Worm (Caenorhabditis elegans) whole organism, dauer: ENCODE measurements around the gene C16C8.25.
"Not testable (repeated sequence)": the region's sequence is repeated elsewhere in the genome, so short reads cannot be mapped to it uniquely, and the experiment has no call there.

Source experiments
- unc-62 ChIP-seq: sonication (generic microtip); optimal IDR thresholded peaks from 2 replicates; lab custom pipeline; 2017; ENCODE audit warnings: missing biosample characterization, missing genetic modification reagents, missing genetic modification characterization

C16C8.25 gene

DNA sequence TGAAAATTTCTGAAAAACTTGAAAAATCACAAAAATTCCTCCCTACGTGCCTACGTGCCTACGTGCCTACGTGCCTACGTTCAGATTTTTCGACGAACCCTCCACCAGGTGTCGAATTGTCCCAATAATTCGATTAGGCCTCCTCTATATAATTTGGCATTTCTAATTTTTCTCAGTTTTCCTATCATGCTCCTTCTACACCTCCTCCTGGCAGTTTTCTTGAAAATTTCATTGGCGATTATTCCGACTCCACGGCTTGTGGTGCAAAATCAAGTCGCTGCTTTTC is 8.4 kb upstream of the C16C8.25 start, which contains the start of gene C16C8.17:
Gene C16C8.17, plus strand, starts transcription at position 187 of the 286 bp plus-strand sequence.
- no peak for TF ChIP-seq unc-62 (GFP tag; lab: Kevin White, UChicago)

DNA sequence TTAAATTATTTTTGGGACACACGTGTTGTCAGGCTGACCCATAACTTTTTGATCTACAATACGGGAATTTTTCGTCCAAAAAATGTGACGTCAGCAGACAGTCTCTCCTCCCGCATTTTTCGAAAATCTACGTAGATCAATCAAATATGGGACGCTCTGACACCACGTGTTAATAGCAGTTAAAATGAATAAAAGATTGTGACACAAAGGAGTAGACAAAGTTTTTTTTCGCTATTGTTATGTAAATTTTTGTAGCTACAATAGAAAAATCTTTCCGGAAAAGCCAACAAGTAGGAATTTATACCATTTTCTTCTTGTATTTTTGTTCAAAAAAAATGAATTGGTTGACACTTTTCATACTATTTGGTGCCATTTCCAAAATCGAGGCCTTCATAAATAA is 7.7 kb upstream of the C16C8.25 start, which contains the start of gene C16C8.27:
Gene C16C8.27, plus strand, starts transcription at position 301 of the 400 bp plus-strand sequence.
- TF ChIP-seq unc-62 (GFP tag; lab: Kevin White, UChicago): no peak

DNA sequence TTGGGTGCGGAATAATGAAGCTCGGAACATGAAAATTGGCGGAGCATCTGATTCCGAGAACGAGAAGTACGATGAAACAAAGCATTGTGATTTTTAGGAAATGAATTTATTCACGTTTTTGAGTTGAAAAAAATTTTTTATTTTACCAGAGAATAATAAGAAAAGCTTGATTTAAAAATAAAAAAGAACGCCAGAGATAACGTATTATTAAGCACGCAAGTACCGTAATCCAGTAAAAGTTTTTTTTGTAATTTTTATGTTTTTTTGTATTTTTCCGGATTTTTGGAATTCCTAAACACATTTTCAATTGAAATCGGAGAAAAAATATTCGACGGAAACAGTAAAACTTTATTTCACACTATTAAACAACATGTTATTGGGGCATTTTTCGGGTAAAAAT is 5.9 kb upstream of the C16C8.25 start, which contains the start of gene C16C8.22:
Gene C16C8.22, minus strand, starts transcription at position 101 of the 400 bp plus-strand sequence.
- TF ChIP-seq unc-62 (GFP tag; lab: Kevin White, UChicago): no peak

DNA sequence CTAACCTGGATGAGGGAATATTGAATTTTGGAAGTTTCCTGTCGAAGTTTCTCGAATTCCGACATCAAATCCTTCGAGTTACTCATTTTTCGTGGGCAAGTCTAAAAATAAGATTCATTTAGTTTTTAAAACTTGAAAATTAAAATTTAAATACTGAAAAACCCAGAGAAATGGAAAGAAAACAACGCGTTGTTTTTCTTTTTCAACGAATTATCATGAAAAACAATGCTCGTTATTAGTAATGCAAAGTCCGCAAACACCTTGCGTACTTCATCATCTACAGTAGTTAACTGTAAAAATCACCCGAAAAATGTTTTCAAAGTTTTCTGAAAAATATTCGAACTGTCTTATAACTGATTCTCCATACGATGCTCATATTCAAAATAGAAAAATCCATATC is 4.8 kb upstream of the C16C8.25 start, which contains the start of gene C16C8.4:
Gene C16C8.4, minus strand, starts transcription at position 101 of the 400 bp plus-strand sequence.
- no peak for TF ChIP-seq unc-62 (GFP tag; lab: Kevin White, UChicago)

DNA sequence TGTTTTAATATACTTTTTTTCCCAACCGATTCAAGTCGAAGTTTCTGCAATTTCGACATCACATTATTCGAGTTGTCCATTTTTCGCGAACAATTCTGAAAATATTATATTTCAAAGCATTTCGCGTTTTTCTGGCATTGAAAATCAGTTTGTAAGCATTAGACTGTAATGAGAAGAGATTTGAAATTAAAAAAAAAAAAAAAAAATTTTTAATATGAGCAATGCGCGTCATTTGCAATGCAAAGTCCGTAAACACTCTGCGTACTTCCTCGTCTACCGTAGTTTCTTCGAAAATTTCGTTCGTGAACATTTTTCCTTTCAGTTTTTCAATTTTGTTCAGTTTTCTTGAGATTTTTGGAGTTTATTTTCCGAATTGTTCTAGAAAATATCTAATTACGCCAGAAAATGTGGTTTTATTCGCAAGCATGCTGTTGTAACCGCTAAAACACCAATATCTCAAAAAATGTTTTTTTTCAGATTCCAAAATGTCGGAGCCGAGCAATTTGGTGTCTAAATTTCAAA is 3.7 kb upstream of the C16C8.25 start, which contains the start of the genes C16C8.5 and C16C8.16:
Gene C16C8.5, minus strand, starts transcription at position 101 of the 522 bp plus-strand sequence.
Gene C16C8.16, plus strand, starts transcription at position 472 of the 522 bp plus-strand sequence.
- no peak for TF ChIP-seq unc-62 (GFP tag; lab: Kevin White, UChicago)

DNA sequence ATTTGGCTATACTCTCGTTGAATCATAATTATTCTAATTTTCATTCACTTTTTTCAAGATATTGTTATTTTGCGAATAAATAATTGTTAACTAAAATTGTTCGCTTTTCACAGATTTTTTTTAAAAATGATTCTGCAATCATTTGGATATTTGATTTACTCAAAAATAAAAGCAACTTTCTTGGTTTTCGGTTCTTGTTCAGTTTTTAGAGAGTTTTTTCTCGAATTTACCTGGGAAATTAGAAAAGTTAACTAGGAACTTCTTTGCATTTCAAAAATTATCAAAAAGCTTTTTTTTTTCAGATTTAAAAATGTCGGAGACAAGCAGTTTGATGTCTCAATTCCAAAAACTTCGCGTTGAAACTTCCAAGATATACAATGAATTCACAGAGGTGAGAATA is 2.4 kb upstream of the C16C8.25 start, which contains the start of the genes C16C8.20 and gldi-6:
Gene C16C8.20, plus strand, starts transcription at position 301 of the 400 bp plus-strand sequence.
Gene gldi-6, plus strand, starts transcription at position 301 of the 400 bp plus-strand sequence.
- TF ChIP-seq unc-62 (GFP tag; lab: Kevin White, UChicago): no peak

DNA sequence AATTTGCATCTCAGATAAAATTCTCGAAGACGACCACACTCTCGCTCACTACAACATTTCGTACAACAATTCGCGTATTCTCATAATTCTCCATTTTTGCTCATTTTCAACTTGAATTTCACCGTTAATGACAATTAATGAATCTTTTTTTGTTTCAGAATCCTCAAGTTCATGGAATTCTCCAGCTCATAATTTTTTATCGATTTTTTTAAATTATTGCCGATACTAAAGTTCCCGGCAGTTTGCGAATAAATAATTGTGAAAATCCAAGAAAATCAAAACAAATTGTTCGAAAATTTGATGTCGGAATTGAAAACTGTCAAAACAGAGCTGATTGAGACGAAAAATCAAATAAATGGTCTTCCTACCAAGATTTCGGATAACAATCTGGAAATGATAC is 1.1 kb upstream of the C16C8.25 start, which contains the start of gene C16C8.21:
Gene C16C8.21, plus strand, starts transcription at position 301 of the 400 bp plus-strand sequence.
- no peak for TF ChIP-seq unc-62 (GFP tag; lab: Kevin White, UChicago)

DNA sequence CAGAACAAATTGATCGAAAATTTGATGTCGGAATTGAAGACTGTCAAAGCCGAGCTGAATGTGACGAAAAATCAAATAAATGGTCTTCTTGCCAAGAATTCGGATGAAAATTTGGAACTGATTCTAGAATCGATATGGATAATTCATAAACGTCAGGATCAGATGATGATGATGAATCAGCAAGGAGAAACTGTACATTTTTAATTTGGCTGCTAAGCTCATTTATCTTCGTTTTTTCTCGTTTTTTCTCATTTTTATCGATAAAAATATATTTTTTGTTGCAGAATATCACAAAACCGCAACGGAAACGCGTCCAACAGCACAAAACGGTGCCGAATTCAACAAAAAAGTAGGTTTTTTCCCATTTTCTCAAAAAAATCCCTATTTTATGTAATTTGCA is 484 bp downstream of the C16C8.25 start, which contains the start of gene C16C8.14:
Gene C16C8.14, plus strand, starts transcription at position 301 of the 400 bp plus-strand sequence.
- TF ChIP-seq unc-62 (GFP tag; lab: Kevin White, UChicago): not testable (repeated sequence)

DNA sequence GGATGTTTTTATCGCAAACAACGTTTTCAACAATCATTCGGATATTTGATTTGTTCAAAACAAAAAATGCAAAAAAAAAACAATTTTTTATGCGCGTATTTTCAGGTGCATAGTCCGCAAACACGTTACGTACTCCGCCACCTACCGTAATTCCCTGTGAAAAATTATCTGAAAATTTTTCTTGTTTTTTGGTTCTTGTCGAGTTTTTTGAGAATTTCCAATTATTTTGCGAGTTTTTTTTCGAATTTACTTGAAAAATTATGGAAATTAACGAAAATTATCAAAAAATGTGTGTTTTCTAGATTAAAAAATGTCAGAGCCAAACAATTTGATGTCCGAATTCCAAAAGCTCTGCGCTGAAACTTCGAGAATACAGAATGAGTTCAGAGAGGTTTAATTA is 3.4 kb downstream of the C16C8.25 start, which contains the start of gene C16C8.12:
Gene C16C8.12, plus strand, starts transcription at position 301 of the 400 bp plus-strand sequence.
- no peak for TF ChIP-seq unc-62 (GFP tag; lab: Kevin White, UChicago)

DNA sequence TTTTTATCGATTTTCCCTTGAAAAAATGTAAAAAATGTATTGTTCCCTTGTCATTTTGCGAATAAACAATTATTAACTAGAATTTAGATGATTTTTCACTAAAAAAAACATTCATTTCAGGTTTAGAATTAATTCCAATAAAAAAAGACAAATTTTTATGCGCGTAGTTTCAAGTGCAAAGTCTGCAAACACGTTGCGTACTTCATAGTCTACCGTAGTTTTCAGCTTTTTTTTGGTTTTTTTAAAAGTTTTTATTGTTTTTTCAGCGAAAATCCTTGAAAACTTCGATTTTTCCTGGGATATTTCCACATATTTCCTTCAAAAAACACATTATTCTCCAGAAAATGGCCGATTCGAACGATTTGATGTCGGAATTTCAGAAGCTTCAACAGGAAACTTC is 4.5 kb downstream of the C16C8.25 start, which contains the start of gene C16C8.11:
Gene C16C8.11, plus strand, starts transcription at position 188 of the 400 bp plus-strand sequence.
- no peak for TF ChIP-seq unc-62 (GFP tag; lab: Kevin White, UChicago)

DNA sequence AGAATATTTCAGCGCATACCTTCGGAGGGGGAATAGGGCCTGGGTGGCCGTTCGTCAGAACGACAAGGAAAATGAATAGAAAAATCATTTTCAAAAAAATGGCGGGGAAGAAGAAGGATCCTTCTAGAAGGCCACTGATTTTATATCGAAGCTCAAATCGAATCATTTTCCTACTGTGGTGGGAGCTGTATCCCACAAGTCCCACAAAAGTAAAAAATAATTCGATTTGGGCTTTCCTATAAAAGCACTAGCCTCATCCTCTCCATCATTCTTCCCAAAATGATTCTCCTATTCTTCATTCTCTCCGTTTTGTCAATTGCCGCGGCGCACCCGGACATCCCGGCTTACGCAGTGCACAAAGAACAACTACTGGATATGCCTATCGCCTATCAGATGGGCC is 9.2 kb downstream of the C16C8.25 start, which contains the start of the genes C16C8.26 and C16C8.19:
Gene C16C8.26, minus strand, starts transcription at position 101 of the 400 bp plus-strand sequence.
Gene C16C8.19, plus strand, starts transcription at position 279 of the 400 bp plus-strand sequence.
- TF ChIP-seq unc-62 (GFP tag; lab: Kevin White, UChicago): no peak

DNA sequence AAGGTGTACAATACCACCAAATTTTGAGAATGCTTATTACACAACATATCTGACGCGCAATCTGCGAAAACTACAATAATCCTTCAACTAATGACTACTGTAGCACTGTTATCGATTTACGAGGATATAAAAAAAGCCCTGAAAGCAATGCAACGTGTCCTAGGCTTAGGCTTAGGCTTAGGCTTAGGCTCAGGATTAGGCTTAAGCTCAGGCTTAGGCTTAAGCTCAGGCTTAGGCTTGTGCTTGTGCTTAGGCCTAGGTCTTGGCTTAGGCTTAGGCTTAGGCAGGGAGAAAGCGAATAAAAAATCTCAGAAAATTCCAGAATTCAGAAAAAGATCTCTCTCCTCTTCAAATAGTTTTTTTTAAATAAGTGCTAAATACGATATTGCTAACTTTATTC is 10.2 kb downstream of the C16C8.25 start:
- TF ChIP-seq unc-62 (GFP tag; lab: Kevin White, UChicago): no peak

DNA sequence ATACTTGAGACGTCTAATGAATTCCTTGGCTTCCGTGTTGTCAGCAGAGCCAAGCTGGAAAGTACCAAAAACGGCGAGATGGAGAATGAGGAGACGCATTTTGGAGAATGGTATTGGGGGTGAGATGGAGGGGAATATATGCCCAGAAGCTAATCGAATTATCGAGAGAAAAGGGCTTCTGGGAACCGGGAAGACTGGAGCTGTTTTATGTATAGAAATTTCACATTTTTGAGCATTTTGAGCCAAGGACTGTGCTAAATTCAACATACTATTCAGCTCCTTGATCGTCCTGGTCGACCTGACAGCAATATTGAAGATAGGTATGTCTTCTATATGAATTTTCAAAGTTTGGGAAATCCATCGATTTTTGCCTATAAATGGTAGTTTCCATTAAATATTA is 11.0 kb downstream of the C16C8.25 start, which contains the start of gene C16C8.7:
Gene C16C8.7, minus strand, starts transcription at position 101 of the 400 bp plus-strand sequence.
- TF ChIP-seq unc-62 (GFP tag; lab: Kevin White, UChicago): no peak

DNA sequence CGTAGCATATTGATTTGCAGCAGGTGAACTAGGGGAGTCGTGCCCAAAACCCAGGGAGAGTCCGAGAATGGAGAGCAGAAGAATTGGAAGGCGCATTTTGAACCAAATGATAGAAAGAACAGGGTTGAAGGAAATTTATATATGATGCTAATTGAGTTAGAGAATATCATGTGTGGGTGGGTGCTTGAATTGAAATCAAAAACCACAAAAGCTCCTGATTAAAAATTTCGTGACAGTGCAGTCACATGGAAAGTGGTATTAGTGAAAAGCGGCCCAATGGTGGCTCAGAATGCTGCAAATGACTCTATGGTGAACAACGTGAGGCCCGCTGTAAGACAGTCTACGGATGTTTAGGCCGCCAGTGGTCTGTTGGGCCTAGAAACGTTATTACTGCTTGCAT is 12.6 kb downstream of the C16C8.25 start, which contains the start of gene C16C8.8:
Gene C16C8.8, minus strand, starts transcription at position 101 of the 400 bp plus-strand sequence.
- no peak for TF ChIP-seq unc-62 (GFP tag; lab: Kevin White, UChicago)

DNA sequence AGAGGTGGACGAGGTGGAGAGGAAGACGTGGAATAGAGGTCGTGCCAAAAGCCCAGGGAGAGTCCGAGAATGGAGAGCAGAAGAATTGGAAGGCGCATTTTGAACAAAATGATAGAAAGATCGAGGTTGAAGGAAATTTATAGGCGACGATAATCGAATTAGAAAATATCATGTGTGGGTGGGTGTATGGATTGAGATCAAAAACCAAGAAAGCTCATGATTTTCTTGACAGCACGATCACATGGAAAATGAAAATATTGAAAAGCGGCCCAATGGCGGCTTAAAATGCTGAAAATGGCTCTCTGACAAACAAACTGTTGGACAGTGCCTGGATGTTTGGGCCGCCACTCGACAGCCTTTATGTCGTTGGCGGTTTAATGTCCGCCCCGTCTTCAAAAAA is 14.1 kb downstream of the C16C8.25 start, which contains the start of gene C16C8.9:
Gene C16C8.9, minus strand, starts transcription at position 101 of the 400 bp plus-strand sequence.
- TF ChIP-seq unc-62 (GFP tag; lab: Kevin White, UChicago): no peak

DNA sequence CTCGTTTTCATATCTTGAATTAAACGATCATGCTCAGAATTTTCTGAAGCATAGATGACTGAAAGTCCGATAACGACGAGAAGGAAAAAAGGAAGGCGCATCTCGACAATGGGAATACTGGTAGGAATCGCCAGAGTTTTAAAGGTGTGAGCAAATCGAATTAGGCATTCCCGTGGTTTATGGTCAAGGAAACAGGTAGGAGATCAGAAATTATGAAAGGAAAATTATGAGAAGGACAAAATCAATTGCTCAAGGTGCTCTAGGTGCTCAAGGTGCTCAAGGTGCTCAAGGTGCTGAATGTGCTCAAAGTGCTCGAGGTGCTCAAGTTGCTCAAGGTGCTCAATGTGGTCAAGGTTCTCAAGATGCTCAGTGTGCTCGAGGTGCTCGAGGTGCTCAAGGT is 15.6 kb downstream of the C16C8.25 start, which contains the start of gene C16C8.10:
Gene C16C8.10, minus strand, starts transcription at position 101 of the 400 bp plus-strand sequence.
- TF ChIP-seq unc-62 (GFP tag; lab: Kevin White, UChicago): not testable (repeated sequence)
